Fruit fly (Drosophila melanogaster) whole organism, prepupa: ENCODE measurements around the gene CG2841.

Experiments
- Blimp-1 ChIP-seq: fragments of 200-800 bp; sonication (Bioruptor generic); optimal IDR thresholded peaks from 3 replicates; lab custom pipeline; 2017; ENCODE audit warnings: missing biosample characterization, missing genetic modification characterization, mild to moderate bottlenecking, moderate library complexity, missing genetic modification reagents
- CG10631 ChIP-seq: fragments of 200-800 bp; sonication (Bioruptor generic); optimal IDR thresholded peaks from 2 replicates; lab custom pipeline; 2016; ENCODE audit warnings: missing biosample characterization, missing genetic modification characterization
- CG11762 ChIP-seq: fragments of 200-800 bp; sonication (Bioruptor generic); optimal IDR thresholded peaks from 3 replicates; lab custom pipeline; 2016; ENCODE audit warnings: missing biosample characterization, missing genetic modification characterization; ENCODE audit not compliant: insufficient read depth
- CG11902 ChIP-seq: fragments of 200-800 bp; sonication (Bioruptor generic); optimal IDR thresholded peaks from 3 replicates; lab custom pipeline; 2016; ENCODE audit warnings: missing biosample characterization, missing genetic modification characterization
- CG1621 ChIP-seq: fragments of 200-800 bp; sonication (Bioruptor generic); optimal IDR thresholded peaks from 3 replicates; lab custom pipeline; 2018; ENCODE audit warnings: missing biosample characterization, mild to moderate bottlenecking, missing genetic modification characterization
- CG16779 ChIP-seq: fragments of 200-800 bp; sonication (Bioruptor generic); optimal IDR thresholded peaks from 3 replicates; lab custom pipeline; 2017; ENCODE audit warnings: missing biosample characterization, mild to moderate bottlenecking, missing genetic modification characterization
- CG31627 ChIP-seq: fragments of 200-800 bp; sonication (Bioruptor generic); optimal IDR thresholded peaks from 3 replicates; lab custom pipeline; 2016; ENCODE audit warnings: missing biosample characterization, missing genetic modification characterization
- CG32006 ChIP-seq: fragments of 200-800 bp; sonication (Bioruptor generic); optimal IDR thresholded peaks from 3 replicates; lab custom pipeline; 2017; ENCODE audit warnings: missing biosample characterization, mild to moderate bottlenecking, missing genetic modification characterization
- CG3919 ChIP-seq: fragments of 200-800 bp; sonication (Bioruptor generic); optimal IDR thresholded peaks from 3 replicates; lab custom pipeline; 2016; ENCODE audit warnings: missing biosample characterization, missing genetic modification characterization
- CG4318 ChIP-seq: fragments of 200-800 bp; sonication (Bioruptor generic); optimal IDR thresholded peaks from 3 replicates; lab custom pipeline; 2017; ENCODE audit warnings: missing biosample characterization, mild to moderate bottlenecking, missing genetic modification characterization
- CG6163 ChIP-seq: fragments of 200-800 bp; sonication (Bioruptor generic); IDR thresholded peaks from 3 replicates; pipeline ENCODE4 v1.3.6; 2022; ENCODE audit warnings: missing biosample characterization, missing genetic modification characterization
- CG6276 ChIP-seq: fragments of 200-800 bp; sonication (Bioruptor generic); optimal IDR thresholded peaks from 2 replicates; lab custom pipeline; 2017; ENCODE audit warnings: missing biosample characterization, mild to moderate bottlenecking, missing genetic modification characterization
- CG6808 ChIP-seq: fragments of 200-800 bp; sonication (Bioruptor generic); optimal IDR thresholded peaks from 3 replicates; lab custom pipeline; 2017; ENCODE audit warnings: missing biosample characterization, missing genetic modification characterization, mild to moderate bottlenecking, moderate library complexity, missing genetic modification reagents
- CG6854 ChIP-seq: fragments of 200-800 bp; sonication (Bioruptor generic); optimal IDR thresholded peaks from 2 replicates; lab custom pipeline; 2017; ENCODE audit warnings: missing biosample characterization, mild to moderate bottlenecking, missing genetic modification characterization
- CG7368 ChIP-seq: fragments of 200-800 bp; sonication (Bioruptor generic); optimal IDR thresholded peaks from 3 replicates; lab custom pipeline; 2016; ENCODE audit warnings: missing biosample characterization, missing genetic modification characterization
- CG8119 ChIP-seq: fragments of 200-800 bp; sonication (Bioruptor generic); IDR thresholded peaks from 3 replicates; pipeline ENCODE4 v1.3.6; 2022; ENCODE audit warnings: missing biosample characterization, missing genetic modification characterization
- CG8319 ChIP-seq: fragments of 200-800 bp; sonication (Bioruptor generic); optimal IDR thresholded peaks from 3 replicates; lab custom pipeline; 2016; ENCODE audit warnings: missing biosample characterization, missing genetic modification characterization
- CG8632 ChIP-seq: fragments of 200-800 bp; sonication (Bioruptor generic); optimal IDR thresholded peaks from 3 replicates; lab custom pipeline; 2016; ENCODE audit warnings: missing biosample characterization, missing genetic modification characterization
- CG9139 ChIP-seq: fragments of 200-800 bp; sonication (Bioruptor generic); optimal IDR thresholded peaks from 3 replicates; lab custom pipeline; 2017; ENCODE audit warnings: missing biosample characterization, mild to moderate bottlenecking, missing genetic modification characterization
- Eip75B ChIP-seq: fragments of 200-800 bp; sonication (Bioruptor generic); optimal IDR thresholded peaks from 3 replicates; lab custom pipeline; 2016; ENCODE audit warnings: missing biosample characterization, missing genetic modification characterization
- Eip93F ChIP-seq: fragments of 200-800 bp; sonication (Bioruptor generic); optimal IDR thresholded peaks from 2 replicates; lab custom pipeline; 2016; ENCODE audit warnings: missing biosample characterization, mild to moderate bottlenecking, missing genetic modification characterization
- Ets21C ChIP-seq: fragments of 200-800 bp; sonication (Bioruptor generic); optimal IDR thresholded peaks from 3 replicates; lab custom pipeline; 2016; ENCODE audit warnings: missing biosample characterization, missing genetic modification characterization
- Ets96B ChIP-seq: fragments of 200-800 bp; optimal IDR thresholded peaks from 2 replicates; lab custom pipeline; 2019; ENCODE audit warnings: missing biosample characterization, mild to moderate bottlenecking, missing genetic modification characterization, moderate library complexity
- Gug ChIP-seq: fragments of 200-800 bp; sonication (Bioruptor generic); IDR thresholded peaks from 2 replicates; pipeline ENCODE4 v1.3.6; 2022; ENCODE audit warnings: missing biosample characterization, missing genetic modification characterization
- Hr38 ChIP-seq: sonication (Bioruptor generic); optimal IDR thresholded peaks from 2 replicates; lab custom pipeline; 2016; ENCODE audit warnings: missing biosample characterization, missing genetic modification characterization
- Hr39 ChIP-seq: fragments of 200-800 bp; sonication (Bioruptor generic); optimal IDR thresholded peaks from 2 replicates; lab custom pipeline; 2016; ENCODE audit warnings: missing biosample characterization, missing genetic modification characterization
- Hr4 ChIP-seq: fragments of 200-800 bp; sonication (Bioruptor generic); optimal IDR thresholded peaks from 3 replicates; lab custom pipeline; 2016; ENCODE audit warnings: missing biosample characterization, missing genetic modification characterization
- Lpt ChIP-seq: fragments of 200-800 bp; sonication (Bioruptor generic); optimal IDR thresholded peaks from 3 replicates; lab custom pipeline; 2016; ENCODE audit warnings: missing biosample characterization, missing genetic modification characterization
- Met ChIP-seq: fragments of 200-800 bp; sonication (Bioruptor generic); optimal IDR thresholded peaks from 3 replicates; lab custom pipeline; 2016; ENCODE audit warnings: missing biosample characterization, missing genetic modification characterization
- OdsH ChIP-seq: fragments of 200-800 bp; sonication (Bioruptor generic); optimal IDR thresholded peaks from 3 replicates; lab custom pipeline; 2016; ENCODE audit warnings: missing biosample characterization, missing genetic modification characterization
- Smox ChIP-seq: fragments of 200-800 bp; sonication (Bioruptor generic); optimal IDR thresholded peaks from 3 replicates; lab custom pipeline; 2016; ENCODE audit warnings: missing biosample characterization, missing genetic modification characterization
- Sox102F ChIP-seq: fragments of 200-800 bp; sonication (Bioruptor generic); optimal IDR thresholded peaks from 2 replicates; lab custom pipeline; 2016; ENCODE audit warnings: missing biosample characterization, mild to moderate bottlenecking, missing genetic modification characterization
- Sox14 ChIP-seq: fragments of 200-800 bp; sonication (Bioruptor generic); optimal IDR thresholded peaks from 3 replicates; lab custom pipeline; 2016; ENCODE audit warnings: missing biosample characterization, missing genetic modification characterization
- Sox15 ChIP-seq: fragments of 200-800 bp; sonication (Bioruptor generic); optimal IDR thresholded peaks from 3 replicates; lab custom pipeline; 2016; ENCODE audit warnings: missing biosample characterization, missing genetic modification characterization
- achi ChIP-seq: fragments of 200-800 bp; sonication (Bioruptor generic); optimal IDR thresholded peaks from 3 replicates; lab custom pipeline; 2016; ENCODE audit warnings: missing biosample characterization, missing genetic modification characterization
- acj6 ChIP-seq: fragments of 200-800 bp; sonication (Bioruptor generic); optimal IDR thresholded peaks from 3 replicates; lab custom pipeline; 2016; ENCODE audit warnings: missing biosample characterization, missing genetic modification characterization
- cyc ChIP-seq: fragments of 200-800 bp; sonication (Bioruptor generic); optimal IDR thresholded peaks from 3 replicates; lab custom pipeline; 2016; ENCODE audit warnings: missing biosample characterization, missing genetic modification characterization
- dac ChIP-seq: fragments of 200-800 bp; sonication (Bioruptor generic); optimal IDR thresholded peaks from 2 replicates; lab custom pipeline; 2017; ENCODE audit warnings: missing biosample characterization, mild to moderate bottlenecking, missing genetic modification characterization
- dsx ChIP-seq: fragments of 200-800 bp; optimal IDR thresholded peaks from 3 replicates; lab custom pipeline; 2019; ENCODE audit warnings: missing biosample characterization, mild to moderate bottlenecking, missing genetic modification characterization, moderate library complexity; ENCODE audit not compliant: poor library complexity, severe bottlenecking
- eg ChIP-seq: fragments of 200-800 bp; sonication (Bioruptor generic); IDR thresholded peaks from 3 replicates; pipeline ENCODE4 v1.3.6; 2022; ENCODE audit warnings: missing biosample characterization, missing genetic modification characterization
- esn ChIP-seq: fragments of 200-800 bp; sonication (Bioruptor generic); optimal IDR thresholded peaks from 2 replicates; lab custom pipeline; 2016; ENCODE audit warnings: missing biosample characterization, mild to moderate bottlenecking, missing genetic modification characterization, moderate library complexity
- fd59A ChIP-seq: fragments of 200-800 bp; sonication (Bioruptor generic); optimal IDR thresholded peaks from 2 replicates; lab custom pipeline; 2017; ENCODE audit warnings: missing biosample characterization, mild to moderate bottlenecking, missing genetic modification characterization, missing genetic modification reagents
- fd85E ChIP-seq: fragments of 200-800 bp; sonication (Bioruptor generic); optimal IDR thresholded peaks from 3 replicates; lab custom pipeline; 2016; ENCODE audit warnings: missing biosample characterization, missing genetic modification characterization
- fkh ChIP-seq: fragments of 200-800 bp; sonication (Bioruptor generic); optimal IDR thresholded peaks from 3 replicates; lab custom pipeline; 2017; ENCODE audit warnings: missing biosample characterization, mild to moderate bottlenecking, missing genetic modification characterization, moderate library complexity
- lz ChIP-seq: fragments of 200-800 bp; sonication (Bioruptor generic); optimal IDR thresholded peaks from 3 replicates; lab custom pipeline; 2016; ENCODE audit warnings: missing biosample characterization, missing genetic modification characterization
- net ChIP-seq: fragments of 200-800 bp; sonication (Bioruptor generic); optimal IDR thresholded peaks from 3 replicates; lab custom pipeline; 2016; ENCODE audit warnings: missing biosample characterization, missing genetic modification characterization
- pdm3 ChIP-seq: fragments of 200-800 bp; sonication (Bioruptor generic); optimal IDR thresholded peaks from 3 replicates; lab custom pipeline; 2016; ENCODE audit warnings: missing biosample characterization, missing genetic modification characterization
- spab ChIP-seq: fragments of 200-800 bp; sonication (Bioruptor generic); optimal IDR thresholded peaks from 2 replicates; lab custom pipeline; 2017; ENCODE audit warnings: missing biosample characterization, mild to moderate bottlenecking, missing genetic modification characterization, missing genetic modification reagents
- ss ChIP-seq, 2 experiments: fragments of 200-800 bp; sonication (Bioruptor generic); optimal IDR thresholded peaks; 2 replicates in 1 of 2; 3 replicates in 1 of 2; lab custom pipeline; 2017 to 2018; ENCODE audit warnings: mild to moderate bottlenecking in 2 of 2, missing biosample characterization in 2 of 2, missing genetic modification characterization in 2 of 2, moderate library complexity in 1 of 2
- svp ChIP-seq: fragments of 200-800 bp; sonication (Bioruptor generic); peaks from one replicate; lab custom pipeline; 2016; ENCODE audit warnings: missing biosample characterization, missing genetic modification characterization
- topi ChIP-seq: fragments of 200-800 bp; sonication (Bioruptor generic); optimal IDR thresholded peaks from 3 replicates; lab custom pipeline; 2016; ENCODE audit warnings: missing biosample characterization, missing genetic modification characterization
- vri ChIP-seq: fragments of 200-800 bp; sonication (Bioruptor generic); optimal IDR thresholded peaks from 3 replicates; lab custom pipeline; 2016; ENCODE audit warnings: missing biosample characterization, mild to moderate bottlenecking, missing genetic modification characterization

The CG2841 gene

dm6 chrX:2359845-2360244 is 6.3 kb downstream of the CG2841 start:
- peak; percentile 87 for TF ChIP-seq acj6
- peak; percentile 96 for TF ChIP-seq CG7368 (GFP tag; lab: Kevin White, UChicago)
- peak; percentile 87 for TF ChIP-seq CG8632 (GFP tag; lab: Kevin White, UChicago)
- TF ChIP-seq esn (GFP tag; lab: Kevin White, UChicago) = peak; percentile 89
- TF ChIP-seq cyc = peak; percentile 92
- TF ChIP-seq vri (GFP tag; lab: Kevin White, UChicago) = peak; percentile 70
- peak; percentile 93 for TF ChIP-seq CG6808
- TF ChIP-seq pdm3 (GFP tag; lab: Kevin White, UChicago) = peak; percentile 94
- peak; percentile 85 for TF ChIP-seq CG31627
- peak; percentile 21 for TF ChIP-seq Eip93F (GFP tag; lab: Kevin White, UChicago)
- TF ChIP-seq Hr38 (GFP tag; lab: Kevin White, UChicago) = peak; percentile 5
- TF ChIP-seq achi (GFP tag; lab: Kevin White, UChicago) = peak; percentile 93
- peak; percentile 95 for TF ChIP-seq CG32006
- TF ChIP-seq fd59A (GFP tag; lab: Kevin White, UChicago) = peak; percentile 92
- peak; percentile 90 for TF ChIP-seq spab (GFP tag; lab: Kevin White, UChicago)
- peak; percentile 93 for TF ChIP-seq CG10631 (GFP tag; lab: Kevin White, UChicago)
- peak; percentile 88 for TF ChIP-seq lz (GFP tag; lab: Kevin White, UChicago)
- peak; percentile 93 for TF ChIP-seq CG1621 (tag; lab: Kevin White, UChicago)
- peak; percentile 92 for TF ChIP-seq Hr4
- TF ChIP-seq CG11902 (GFP tag; lab: Kevin White, UChicago) = peak; percentile 88
- peak; percentile 91 for TF ChIP-seq Ets96B
- TF ChIP-seq fd85E (GFP tag; lab: Kevin White, UChicago) = peak; percentile 84
- peak; percentile 87 for TF ChIP-seq CG6854 (GFP tag; lab: Kevin White, UChicago)
- peak; percentile 96 for TF ChIP-seq CG3919 (GFP tag; lab: Kevin White, UChicago)
- peak; percentile 85 for TF ChIP-seq Sox102F
- TF ChIP-seq Blimp-1 (GFP tag; lab: Kevin White, UChicago) = peak; percentile 95
- peak; percentile 82 for TF ChIP-seq CG11762
- peak; percentile 92 for TF ChIP-seq svp
- TF ChIP-seq Gug = peak; percentile 91
- TF ChIP-seq net (GFP tag; lab: Kevin White, UChicago) = peak; percentile 92
- TF ChIP-seq Eip75B (GFP tag; lab: Kevin White, UChicago) = peak; percentile 93
- TF ChIP-seq CG4318 (GFP tag; lab: Kevin White, UChicago) = peak; percentile 91
- TF ChIP-seq Sox15 (GFP tag; lab: Kevin White, UChicago) = peak; percentile 87
- TF ChIP-seq Sox14 (GFP tag; lab: Kevin White, UChicago) = peak; percentile 92
- peak; percentile 87 for TF ChIP-seq Hr39 (GFP tag; lab: Kevin White, UChicago)
- TF ChIP-seq dsx = peak; percentile 86
- TF ChIP-seq topi (GFP tag; lab: Kevin White, UChicago) = peak; percentile 94
- TF ChIP-seq dac (GFP tag; lab: Kevin White, UChicago) = peak; percentile 92
- peak; percentile 78 for TF ChIP-seq CG9139 (GFP tag; lab: Kevin White, UChicago)
- TF ChIP-seq CG8119 (GFP tag; lab: Robert Waterston, UW) = peak; percentile 93
- TF ChIP-seq CG6276 = peak; percentile 88
- TF ChIP-seq CG16779 (tag; lab: Kevin White, UChicago) = peak; percentile 89
- peak; percentile 76 for TF ChIP-seq Ets21C
- TF ChIP-seq Met (GFP tag; lab: Kevin White, UChicago) = peak; percentile 88
- peak; percentile 91 for TF ChIP-seq OdsH (GFP tag; lab: Kevin White, UChicago)
- peak; percentile 94 to 95 for TF ChIP-seq ss (GFP tag; optimal IDR thresholded peaks at IDR 0.05; lab: Kevin White, UChicago)
- TF ChIP-seq CG6163 (GFP tag; lab: Robert Waterston, UW) = peak; percentile 98
- no peak for TF ChIP-seq fkh (GFP tag; lab: Kevin White, UChicago)
- TF ChIP-seq eg (GFP tag; lab: Robert Waterston, UW) = peak; percentile 96
- TF ChIP-seq Lpt (GFP tag; lab: Kevin White, UChicago) = peak; percentile 93
- peak; percentile 82 for TF ChIP-seq CG8319 (GFP tag; lab: Kevin White, UChicago)
- peak; percentile 80 for TF ChIP-seq Smox (GFP tag; lab: Kevin White, UChicago)
